Worm (Caenorhabditis elegans) whole organism, late embryonic: Measurements from ENCODE around the gene cwp-4.
A peak's percentile ranks its signal among the peaks of the same experiment; 100 is the strongest.
"Not testable (repeated sequence)": the region's sequence is repeated elsewhere in the genome, so short reads cannot be mapped to it uniquely, and the experiment has no call there.

Source experiments
- C38D4.7 ChIP-seq: fragments of 200-800 bp; sonication (Bioruptor generic); optimal IDR thresholded peaks from 2 replicates; lab custom pipeline; 2018; ENCODE audit warnings: mild to moderate bottlenecking, missing genetic modification characterization, moderate library complexity, missing compliant biosample characterization
- F13H6.1 ChIP-seq: sonication (generic microtip); optimal IDR thresholded peaks from 2 replicates; lab custom pipeline; 2016; ENCODE audit warnings: missing genetic modification characterization, missing compliant biosample characterization
- K09A11.1 ChIP-seq: sonication (generic microtip); optimal IDR thresholded peaks from 2 replicates; lab custom pipeline; 2017; ENCODE audit warnings: antibody characterized with exemption, mild to moderate bottlenecking, missing genetic modification characterization, missing compliant biosample characterization; ENCODE audit not compliant: insufficient read depth
- ahr-1 ChIP-seq: sonication (generic microtip); optimal IDR thresholded peaks from 2 replicates; lab custom pipeline; 2016; ENCODE audit warnings: missing genetic modification characterization, missing compliant biosample characterization
- ama-1 ChIP-seq: fragments of 150-350 bp; optimal IDR thresholded peaks from 2 replicates; lab custom pipeline; 2014
- ceh-14 ChIP-seq: sonication (generic microtip); optimal IDR thresholded peaks from 2 replicates; lab custom pipeline; 2016; ENCODE audit warnings: missing genotype, missing genetic modification characterization, missing compliant biosample characterization
- ceh-2 ChIP-seq: sonication (generic microtip); optimal IDR thresholded peaks from 2 replicates; lab custom pipeline; 2016; ENCODE audit warnings: missing genotype, missing genetic modification characterization, missing compliant biosample characterization
- ceh-22 ChIP-seq: sonication (generic microtip); optimal IDR thresholded peaks from 2 replicates; lab custom pipeline; 2017; ENCODE audit warnings: missing biosample characterization, missing genetic modification characterization
- ceh-24 ChIP-seq: sonication (generic microtip); optimal IDR thresholded peaks from 2 replicates; lab custom pipeline; 2016; ENCODE audit warnings: mild to moderate bottlenecking, missing genetic modification characterization, missing compliant biosample characterization
- ceh-30 ChIP-seq: fragments of 150-350 bp; optimal IDR thresholded peaks from 2 replicates; lab custom pipeline; 2014; ENCODE audit warnings: missing biosample characterization, missing genetic modification characterization
- ceh-31 ChIP-seq: sonication (generic microtip); optimal IDR thresholded peaks from 2 replicates; lab custom pipeline; 2016; ENCODE audit warnings: missing genetic modification characterization, missing compliant biosample characterization
- ceh-34 ChIP-seq: sonication (generic microtip); optimal IDR thresholded peaks from 2 replicates; lab custom pipeline; 2016; ENCODE audit warnings: mild to moderate bottlenecking, missing genetic modification characterization, missing compliant biosample characterization
- ceh-45 ChIP-seq: fragments of 200-800 bp; sonication (Bioruptor generic); IDR thresholded peaks from 2 replicates; pipeline ENCODE4 v1.3.6; 2022; ENCODE audit warnings: missing genetic modification reagents, missing genetic modification characterization, missing compliant biosample characterization
- ceh-48 ChIP-seq: sonication (generic microtip); optimal IDR thresholded peaks from 2 replicates; lab custom pipeline; 2016; ENCODE audit warnings: missing genetic modification characterization, inconsistent platforms, missing compliant biosample characterization
- ceh-6 ChIP-seq: fragments of 200-800 bp; sonication (Bioruptor generic); optimal IDR thresholded peaks from 2 replicates; lab custom pipeline; 2018; ENCODE audit warnings: mild to moderate bottlenecking, missing genetic modification characterization, missing compliant biosample characterization
- elt-4 ChIP-seq: sonication (generic microtip); optimal IDR thresholded peaks from 2 replicates; lab custom pipeline; 2016; ENCODE audit warnings: missing genetic modification characterization, missing compliant biosample characterization
- ets-4 ChIP-seq: sonication (generic microtip); optimal IDR thresholded peaks from 2 replicates; lab custom pipeline; 2016; ENCODE audit warnings: missing genetic modification characterization, missing compliant biosample characterization
- eyg-1 ChIP-seq: sonication (generic microtip); optimal IDR thresholded peaks from 2 replicates; lab custom pipeline; 2016; ENCODE audit warnings: missing genotype, missing genetic modification characterization, missing compliant biosample characterization
- fax-1 ChIP-seq: sonication (generic microtip); optimal IDR thresholded peaks from 2 replicates; lab custom pipeline; 2016; ENCODE audit warnings: missing genotype, missing genetic modification characterization, missing compliant biosample characterization
- fkh-10 ChIP-seq: fragments of 150-350 bp; optimal IDR thresholded peaks from 2 replicates; lab custom pipeline; 2014; ENCODE audit warnings: missing biosample characterization, missing genetic modification reagents, missing genetic modification characterization
- fkh-6 ChIP-seq: sonication (generic microtip); optimal IDR thresholded peaks from 2 replicates; lab custom pipeline; 2016; ENCODE audit warnings: missing genetic modification characterization, missing compliant biosample characterization
- gmeb-2 ChIP-seq: sonication (generic microtip); optimal IDR thresholded peaks from 2 replicates; lab custom pipeline; 2016; ENCODE audit warnings: missing genetic modification characterization, inconsistent platforms, missing compliant biosample characterization
- hlh-15 ChIP-seq: sonication (generic microtip); optimal IDR thresholded peaks from 2 replicates; lab custom pipeline; 2016; ENCODE audit warnings: missing genetic modification characterization, missing compliant biosample characterization
- hlh-8 ChIP-seq: sonication (generic microtip); optimal IDR thresholded peaks from 2 replicates; lab custom pipeline; 2016; ENCODE audit warnings: missing genotype, missing genetic modification characterization, missing compliant biosample characterization
- mec-3 ChIP-seq: sonication (generic microtip); optimal IDR thresholded peaks from 2 replicates; lab custom pipeline; 2016; ENCODE audit warnings: borderline replicate concordance, missing genetic modification characterization, missing compliant biosample characterization
- nfya-1 ChIP-seq: sonication (generic microtip); optimal IDR thresholded peaks from 2 replicates; lab custom pipeline; 2017; ENCODE audit warnings: missing genetic modification characterization, mild to moderate bottlenecking, missing compliant biosample characterization, antibody characterized with exemption, moderate library complexity
- nhr-11 ChIP-seq: fragments of 150-350 bp; optimal IDR thresholded peaks from 2 replicates; lab custom pipeline; 2014; ENCODE audit warnings: missing biosample characterization, missing genetic modification characterization
- odd-2 ChIP-seq: sonication (generic microtip); optimal IDR thresholded peaks from 2 replicates; lab custom pipeline; 2017; ENCODE audit warnings: antibody characterized with exemption, mild to moderate bottlenecking, missing genetic modification characterization, missing compliant biosample characterization
- pax-1 ChIP-seq: fragments of 150-350 bp; optimal IDR thresholded peaks from 2 replicates; lab custom pipeline; 2014; ENCODE audit warnings: missing biosample characterization, missing genetic modification characterization
- pha-2 ChIP-seq: sonication (generic microtip); optimal IDR thresholded peaks from 2 replicates; lab custom pipeline; 2017; ENCODE audit warnings: mild to moderate bottlenecking, missing genetic modification characterization, missing compliant biosample characterization
- pha-4 ChIP-seq: fragments of 150-350 bp; optimal IDR thresholded peaks from 2 replicates; lab custom pipeline; 2018; ENCODE audit warnings: missing biosample characterization, missing genetic modification reagents, missing genetic modification characterization
- pqm-1 ChIP-seq: sonication (generic microtip); optimal IDR thresholded peaks from 2 replicates; lab custom pipeline; 2016; ENCODE audit warnings: missing genetic modification characterization, missing compliant biosample characterization
- pros-1 ChIP-seq: fragments of 150-350 bp; optimal IDR thresholded peaks from 2 replicates; lab custom pipeline; 2014; ENCODE audit warnings: missing biosample characterization, missing genetic modification reagents, missing genetic modification characterization
- ref-2 ChIP-seq: sonication (generic microtip); optimal IDR thresholded peaks from 2 replicates; lab custom pipeline; 2016; ENCODE audit warnings: missing genetic modification characterization, missing compliant biosample characterization
- rnt-1 ChIP-seq: sonication (generic microtip); optimal IDR thresholded peaks from 2 replicates; lab custom pipeline; 2016; ENCODE audit warnings: missing genetic modification characterization, missing compliant biosample characterization
- sdc-2 ChIP-seq: sonication (generic microtip); optimal IDR thresholded peaks from 2 replicates; lab custom pipeline; 2016; ENCODE audit warnings: missing genotype, missing genetic modification characterization, missing compliant biosample characterization
- sox-2 ChIP-seq: fragments of 200-800 bp; sonication (Bioruptor generic); IDR thresholded peaks from 2 replicates; pipeline ENCODE4 v1.3.6; 2022; ENCODE audit warnings: missing genetic modification reagents, missing genetic modification characterization, missing compliant biosample characterization
- tbx-7 ChIP-seq: sonication (generic microtip); optimal IDR thresholded peaks from 2 replicates; lab custom pipeline; 2016; ENCODE audit warnings: missing genotype, missing genetic modification characterization, missing compliant biosample characterization
- unc-3 ChIP-seq, 2 experiments: fragments of 200-800 bp in 1 of 2; sonication (Bioruptor generic) in 1 of 2; sonication (generic microtip) in 1 of 2; conservative IDR thresholded peaks in 1 of 2; optimal IDR thresholded peaks in 1 of 2; 2 replicates each; pipeline versions ENCODE4 v1.3.6 to Lab custom; 2016 to 2022; ENCODE audit warnings: missing compliant biosample characterization in 2 of 2, missing genetic modification characterization in 2 of 2, missing genetic modification reagents in 1 of 2
- unc-86 ChIP-seq: sonication (generic microtip); optimal IDR thresholded peaks from 2 replicates; lab custom pipeline; 2016; ENCODE audit warnings: missing genetic modification characterization, missing compliant biosample characterization
- zip-5 ChIP-seq: sonication (generic microtip); optimal IDR thresholded peaks from 2 replicates; lab custom pipeline; 2016; ENCODE audit warnings: missing genetic modification characterization, missing compliant biosample characterization
- ztf-16 ChIP-seq: sonication (generic microtip); optimal IDR thresholded peaks from 2 replicates; lab custom pipeline; 2017; ENCODE audit warnings: missing genetic modification characterization, missing compliant biosample characterization

Gene cwp-4

ce11 chrV:5040925-5041324 is 12.5 kb upstream of the cwp-4 start, which contains the start of gene K11D12.8:
Gene K11D12.8 (minus strand): TSS chrV:5041001.
- TF ChIP-seq ceh-34 (tag; lab: Kevin White, UChicago), result no peak
- no peak for TF ChIP-seq fkh-6
- TF ChIP-seq pha-4, result no peak
- no peak for TF ChIP-seq nhr-11 (tag; lab: Kevin White, UChicago)
- no peak for TF ChIP-seq F13H6.1 (tag; lab: Kevin White, UChicago)
- TF ChIP-seq odd-2 (tag; lab: Kevin White, UChicago), result no peak
- TF ChIP-seq ceh-22 (tag; lab: Kevin White, UChicago), result no peak
- TF ChIP-seq tbx-7, result no peak
- no peak for TF ChIP-seq zip-5 (tag; lab: Kevin White, UChicago)
- TF ChIP-seq C38D4.7 (GFP tag; lab: Kevin White, UChicago), result no peak
- no peak for TF ChIP-seq ceh-6 (GFP tag; lab: Kevin White, UChicago)
- TF ChIP-seq ceh-30 (tag; lab: Kevin White, UChicago), result no peak

ce11 chrV:5046103-5046502 is 7.3 kb upstream of the cwp-4 start, which contains the start of gene exc-14:
Gene exc-14 (minus strand): TSS chrV:5046203.
- TF ChIP-seq ceh-31, result no peak
- TF ChIP-seq sdc-2 (tag; lab: Kevin White, UChicago), result no peak
- no peak for TF ChIP-seq ceh-14
- no peak for TF ChIP-seq ceh-2 (tag; lab: Kevin White, UChicago)
- TF ChIP-seq ceh-45, result no peak
- TF ChIP-seq K09A11.1, result no peak
- no peak for TF ChIP-seq pqm-1 (tag; lab: Kevin White, UChicago)
- no peak for TF ChIP-seq ceh-48 (tag; lab: Kevin White, UChicago)
- no peak for TF ChIP-seq ama-1 (lab: Kevin White, UChicago)
- TF ChIP-seq, all 69 proteins: peak for 0

ce11 chrV:5046558-5046957 is 6.9 kb upstream of the cwp-4 start:
- no peak for TF ChIP-seq ama-1 (lab: Kevin White, UChicago)
- no peak for TF ChIP-seq C38D4.7 (GFP tag; lab: Kevin White, UChicago)
- TF ChIP-seq zip-5 (tag; lab: Kevin White, UChicago), result no peak
- no peak for TF ChIP-seq sox-2
- no peak for TF ChIP-seq F13H6.1 (tag; lab: Kevin White, UChicago)
- no peak for TF ChIP-seq unc-3 (GFP tag; conservative IDR thresholded peaks at IDR 0.05; lab: Robert Waterston, UW)
- TF ChIP-seq unc-3 (tag; optimal IDR thresholded peaks at IDR 0.05; lab: Kevin White, UChicago), result no peak
- TF ChIP-seq elt-4 (tag; lab: Kevin White, UChicago), result no peak
- TF ChIP-seq hlh-8 (tag; lab: Kevin White, UChicago), result no peak
- TF ChIP-seq pha-4, result no peak
- no peak for TF ChIP-seq mec-3
- no peak for TF ChIP-seq K09A11.1

- 0 out of 2 replicates have a peak, but pooled peaks have one; percentile 17 for TF ChIP-seq ceh-45
- TF ChIP-seq unc-3 (GFP tag; conservative IDR thresholded peaks at IDR 0.05; lab: Robert Waterston, UW), result 0 out of 2 replicates have a peak, but pooled peaks have one; percentile 10
- TF ChIP-seq unc-3 (tag; optimal IDR thresholded peaks at IDR 0.05; lab: Kevin White, UChicago), result not testable (repeated sequence)
Measured at ce11 chrV:5047230-5047629, 6.2 kb upstream of the cwp-4 start.

- peak; percentile 68 for TF ChIP-seq F13H6.1 (tag; lab: Kevin White, UChicago)
- TF ChIP-seq ceh-34 (tag; lab: Kevin White, UChicago), result peak; percentile 78
- peak; percentile 91 for TF ChIP-seq rnt-1 (tag; lab: Kevin White, UChicago)
- peak; percentile 72 for TF ChIP-seq ets-4 (tag; lab: Kevin White, UChicago)
- TF ChIP-seq pqm-1 (tag; lab: Kevin White, UChicago), result peak; percentile 38
- peak; percentile 84 for TF ChIP-seq nfya-1 (tag; lab: Kevin White, UChicago)
- no peak for TF ChIP-seq gmeb-2 (tag; lab: Kevin White, UChicago)
- no peak for TF ChIP-seq fax-1 (tag; lab: Kevin White, UChicago)
- no peak for TF ChIP-seq elt-4 (tag; lab: Kevin White, UChicago)
- TF ChIP-seq ceh-45, result 0 out of 2 replicates have a peak, but pooled peaks have one; percentile 22
- peak; percentile 48 for TF ChIP-seq pax-1 (tag; lab: Kevin White, UChicago)
- no peak for TF ChIP-seq ahr-1 (tag; lab: Kevin White, UChicago)
- TF ChIP-seq ceh-14, result peak; percentile 66
- peak; percentile 63 for TF ChIP-seq pha-2 (tag; lab: Kevin White, UChicago)
- TF ChIP-seq eyg-1, result no peak
- no peak for TF ChIP-seq fkh-10 (GFP tag; lab: Kevin White, UChicago)
- no peak for TF ChIP-seq unc-86 (tag; lab: Kevin White, UChicago)
- TF ChIP-seq fkh-6, result no peak
- TF ChIP-seq sox-2, result no peak
- no peak for TF ChIP-seq ceh-24 (tag; lab: Kevin White, UChicago)
- TF ChIP-seq mec-3, result no peak
- TF ChIP-seq hlh-8 (tag; lab: Kevin White, UChicago), result no peak
- TF ChIP-seq ref-2 (tag; lab: Kevin White, UChicago), result peak; percentile 86
- TF ChIP-seq ztf-16 (tag; lab: Kevin White, UChicago), result peak; percentile 38
- TF ChIP-seq hlh-15 (tag; lab: Kevin White, UChicago), result no peak
- TF ChIP-seq pros-1 (tag; lab: Kevin White, UChicago), result no peak
Measured at ce11 chrV:5049333-5049942, 4.0 kb upstream of the cwp-4 start, which contains the start of the genes pqn-51 and K11D12.14. Gene pqn-51 (plus strand): TSS chrV:5049607. Gene K11D12.14 (plus strand): TSS chrV:5049636.
